Worm (Caenorhabditis elegans) whole organism, late embryonic: ENCODE results near the gene cdc-25.2.

Experiments
- C08G9.2 ChIP-seq: sonication (generic microtip); optimal IDR thresholded peaks from 2 replicates; lab custom pipeline; 2016; ENCODE audit warnings: mild to moderate bottlenecking, missing genetic modification characterization, moderate library complexity, missing compliant biosample characterization
- F13H6.1 ChIP-seq: sonication (generic microtip); optimal IDR thresholded peaks from 2 replicates; lab custom pipeline; 2016; ENCODE audit warnings: missing genetic modification characterization, missing compliant biosample characterization
- K09A11.1 ChIP-seq: sonication (generic microtip); optimal IDR thresholded peaks from 2 replicates; lab custom pipeline; 2017; ENCODE audit warnings: antibody characterized with exemption, mild to moderate bottlenecking, missing genetic modification characterization, missing compliant biosample characterization; ENCODE audit not compliant: insufficient read depth
- T23F11.4 ChIP-seq: fragments of 200-800 bp; sonication (Bioruptor generic); optimal IDR thresholded peaks from 2 replicates; lab custom pipeline; 2018; ENCODE audit warnings: mild to moderate bottlenecking, missing genetic modification characterization, missing compliant biosample characterization
- Y22D7AL.16 ChIP-seq: sonication (generic microtip); optimal IDR thresholded peaks from 2 replicates; lab custom pipeline; 2016; ENCODE audit warnings: missing genetic modification characterization, missing compliant biosample characterization
- ahr-1 ChIP-seq: sonication (generic microtip); optimal IDR thresholded peaks from 2 replicates; lab custom pipeline; 2016; ENCODE audit warnings: missing genetic modification characterization, missing compliant biosample characterization
- ama-1 ChIP-seq: fragments of 150-350 bp; optimal IDR thresholded peaks from 2 replicates; lab custom pipeline; 2014
- ceh-14 ChIP-seq: sonication (generic microtip); optimal IDR thresholded peaks from 2 replicates; lab custom pipeline; 2016; ENCODE audit warnings: missing genotype, missing genetic modification characterization, missing compliant biosample characterization
- ceh-18 ChIP-seq: sonication (generic microtip); optimal IDR thresholded peaks from 2 replicates; lab custom pipeline; 2016; ENCODE audit warnings: missing genetic modification characterization, missing compliant biosample characterization
- ceh-22 ChIP-seq: sonication (generic microtip); optimal IDR thresholded peaks from 2 replicates; lab custom pipeline; 2017; ENCODE audit warnings: missing biosample characterization, missing genetic modification characterization
- ceh-30 ChIP-seq: fragments of 150-350 bp; optimal IDR thresholded peaks from 2 replicates; lab custom pipeline; 2014; ENCODE audit warnings: missing biosample characterization, missing genetic modification characterization
- ceh-31 ChIP-seq: sonication (generic microtip); optimal IDR thresholded peaks from 2 replicates; lab custom pipeline; 2016; ENCODE audit warnings: missing genetic modification characterization, missing compliant biosample characterization
- ceh-34 ChIP-seq: sonication (generic microtip); optimal IDR thresholded peaks from 2 replicates; lab custom pipeline; 2016; ENCODE audit warnings: mild to moderate bottlenecking, missing genetic modification characterization, missing compliant biosample characterization
- ceh-45 ChIP-seq: fragments of 200-800 bp; sonication (Bioruptor generic); IDR thresholded peaks from 2 replicates; pipeline ENCODE4 v1.3.6; 2022; ENCODE audit warnings: missing genetic modification reagents, missing genetic modification characterization, missing compliant biosample characterization
- ceh-48 ChIP-seq: sonication (generic microtip); optimal IDR thresholded peaks from 2 replicates; lab custom pipeline; 2016; ENCODE audit warnings: missing genetic modification characterization, inconsistent platforms, missing compliant biosample characterization
- ceh-6 ChIP-seq: fragments of 200-800 bp; sonication (Bioruptor generic); optimal IDR thresholded peaks from 2 replicates; lab custom pipeline; 2018; ENCODE audit warnings: mild to moderate bottlenecking, missing genetic modification characterization, missing compliant biosample characterization
- ceh-9 ChIP-seq: sonication (generic microtip); optimal IDR thresholded peaks from 2 replicates; lab custom pipeline; 2016; ENCODE audit warnings: mild to moderate bottlenecking, missing genetic modification characterization, inconsistent platforms, missing compliant biosample characterization
- che-1 ChIP-seq: sonication (generic microtip); optimal IDR thresholded peaks from 2 replicates; lab custom pipeline; 2016; ENCODE audit warnings: mild to moderate bottlenecking, missing genetic modification characterization, missing compliant biosample characterization
- dve-1 ChIP-seq: sonication (generic microtip); optimal IDR thresholded peaks from 2 replicates; lab custom pipeline; 2017; ENCODE audit warnings: antibody characterized with exemption, mild to moderate bottlenecking, missing genetic modification characterization, missing compliant biosample characterization
- fax-1 ChIP-seq: sonication (generic microtip); optimal IDR thresholded peaks from 2 replicates; lab custom pipeline; 2016; ENCODE audit warnings: missing genotype, missing genetic modification characterization, missing compliant biosample characterization
- gmeb-2 ChIP-seq: sonication (generic microtip); optimal IDR thresholded peaks from 2 replicates; lab custom pipeline; 2016; ENCODE audit warnings: missing genetic modification characterization, inconsistent platforms, missing compliant biosample characterization
- hlh-13 ChIP-seq: fragments of 200-800 bp; sonication (Bioruptor generic); optimal IDR thresholded peaks from 2 replicates; lab custom pipeline; 2018; ENCODE audit warnings: mild to moderate bottlenecking, missing genetic modification characterization, missing compliant biosample characterization
- hlh-30 ChIP-seq: sonication (generic microtip); optimal IDR thresholded peaks from 2 replicates; lab custom pipeline; 2017; ENCODE audit warnings: antibody characterized with exemption, missing genetic modification characterization, missing compliant biosample characterization; ENCODE audit not compliant: insufficient read depth
- hlh-8 ChIP-seq: sonication (generic microtip); optimal IDR thresholded peaks from 2 replicates; lab custom pipeline; 2016; ENCODE audit warnings: missing genotype, missing genetic modification characterization, missing compliant biosample characterization
- nfya-1 ChIP-seq: sonication (generic microtip); optimal IDR thresholded peaks from 2 replicates; lab custom pipeline; 2017; ENCODE audit warnings: missing genetic modification characterization, mild to moderate bottlenecking, missing compliant biosample characterization, antibody characterized with exemption, moderate library complexity
- nhr-11 ChIP-seq: fragments of 150-350 bp; optimal IDR thresholded peaks from 2 replicates; lab custom pipeline; 2014; ENCODE audit warnings: missing biosample characterization, missing genetic modification characterization
- nhr-232 ChIP-seq: sonication (generic microtip); optimal IDR thresholded peaks from 2 replicates; lab custom pipeline; 2016; ENCODE audit warnings: missing genetic modification characterization, missing compliant biosample characterization
- odd-2 ChIP-seq: sonication (generic microtip); optimal IDR thresholded peaks from 2 replicates; lab custom pipeline; 2017; ENCODE audit warnings: antibody characterized with exemption, mild to moderate bottlenecking, missing genetic modification characterization, missing compliant biosample characterization
- pag-3 ChIP-seq: sonication (generic microtip); optimal IDR thresholded peaks from 2 replicates; lab custom pipeline; 2016; ENCODE audit warnings: missing compliant biosample characterization, missing genetic modification characterization, borderline replicate concordance
- pat-9 ChIP-seq: fragments of 200-800 bp; sonication (Bioruptor generic); optimal IDR thresholded peaks from 2 replicates; lab custom pipeline; 2018; ENCODE audit warnings: mild to moderate bottlenecking, missing genetic modification characterization, moderate library complexity, missing compliant biosample characterization
- pha-2 ChIP-seq: sonication (generic microtip); optimal IDR thresholded peaks from 2 replicates; lab custom pipeline; 2017; ENCODE audit warnings: mild to moderate bottlenecking, missing genetic modification characterization, missing compliant biosample characterization
- pha-4 ChIP-seq: fragments of 150-350 bp; optimal IDR thresholded peaks from 2 replicates; lab custom pipeline; 2018; ENCODE audit warnings: missing biosample characterization, missing genetic modification reagents, missing genetic modification characterization
- pqm-1 ChIP-seq: sonication (generic microtip); optimal IDR thresholded peaks from 2 replicates; lab custom pipeline; 2016; ENCODE audit warnings: missing genetic modification characterization, missing compliant biosample characterization
- ref-2 ChIP-seq: sonication (generic microtip); optimal IDR thresholded peaks from 2 replicates; lab custom pipeline; 2016; ENCODE audit warnings: missing genetic modification characterization, missing compliant biosample characterization
- sdc-2 ChIP-seq: sonication (generic microtip); optimal IDR thresholded peaks from 2 replicates; lab custom pipeline; 2016; ENCODE audit warnings: missing genotype, missing genetic modification characterization, missing compliant biosample characterization
- sox-4 ChIP-seq: sonication (generic microtip); optimal IDR thresholded peaks from 2 replicates; lab custom pipeline; 2017; ENCODE audit warnings: mild to moderate bottlenecking, missing genetic modification characterization, inconsistent platforms, missing compliant biosample characterization
- tbx-2 ChIP-seq: sonication (generic microtip); optimal IDR thresholded peaks from 2 replicates; lab custom pipeline; 2016; ENCODE audit warnings: missing genetic modification characterization, missing compliant biosample characterization
- unc-3 ChIP-seq, 2 experiments: fragments of 200-800 bp in 1 of 2; sonication (Bioruptor generic) in 1 of 2; sonication (generic microtip) in 1 of 2; conservative IDR thresholded peaks in 1 of 2; optimal IDR thresholded peaks in 1 of 2; 2 replicates each; pipeline versions ENCODE4 v1.3.6 to Lab custom; 2016 to 2022; ENCODE audit warnings: missing compliant biosample characterization in 2 of 2, missing genetic modification characterization in 2 of 2, missing genetic modification reagents in 1 of 2
- unc-42 ChIP-seq: sonication (generic microtip); optimal IDR thresholded peaks from 2 replicates; lab custom pipeline; 2016; ENCODE audit warnings: missing genotype, missing genetic modification characterization, missing compliant biosample characterization
- unc-55 ChIP-seq: sonication (generic microtip); optimal IDR thresholded peaks from 2 replicates; lab custom pipeline; 2017; ENCODE audit warnings: missing biosample characterization, missing genetic modification reagents, missing genetic modification characterization
- unc-86 ChIP-seq: sonication (generic microtip); optimal IDR thresholded peaks from 2 replicates; lab custom pipeline; 2016; ENCODE audit warnings: missing genetic modification characterization, missing compliant biosample characterization
- zip-5 ChIP-seq: sonication (generic microtip); optimal IDR thresholded peaks from 2 replicates; lab custom pipeline; 2016; ENCODE audit warnings: missing genetic modification characterization, missing compliant biosample characterization
- ztf-16 ChIP-seq: sonication (generic microtip); optimal IDR thresholded peaks from 2 replicates; lab custom pipeline; 2017; ENCODE audit warnings: missing genetic modification characterization, missing compliant biosample characterization

cdc-25.2 gene

ce11 chrV:1621494-1621893, 54.6 kb downstream of the cdc-25.2 start, which contains the start of gene nhr-117:
nhr-117 (minus strand) TSS chrV:1621520.
- TF ChIP-seq ceh-22 (tag; lab: Kevin White, UChicago): no peak
- no peak for TF ChIP-seq unc-42
- TF ChIP-seq ztf-16 (tag; lab: Kevin White, UChicago): no peak
- TF ChIP-seq ceh-34: no peak
- no peak for TF ChIP-seq ceh-45 (GFP tag; lab: Robert Waterston, UW)
- TF ChIP-seq hlh-8 (tag; lab: Kevin White, UChicago): no peak
- no peak for TF ChIP-seq nhr-11
- no peak for TF ChIP-seq ceh-31 (tag; lab: Kevin White, UChicago)
- no peak for TF ChIP-seq unc-3 (GFP tag; conservative IDR thresholded peaks at IDR 0.05; lab: Robert Waterston, UW)
- no peak for TF ChIP-seq unc-3 (tag; optimal IDR thresholded peaks at IDR 0.05; lab: Kevin White, UChicago)
- no peak for TF ChIP-seq sox-4 (tag; lab: Kevin White, UChicago)

DNA sequence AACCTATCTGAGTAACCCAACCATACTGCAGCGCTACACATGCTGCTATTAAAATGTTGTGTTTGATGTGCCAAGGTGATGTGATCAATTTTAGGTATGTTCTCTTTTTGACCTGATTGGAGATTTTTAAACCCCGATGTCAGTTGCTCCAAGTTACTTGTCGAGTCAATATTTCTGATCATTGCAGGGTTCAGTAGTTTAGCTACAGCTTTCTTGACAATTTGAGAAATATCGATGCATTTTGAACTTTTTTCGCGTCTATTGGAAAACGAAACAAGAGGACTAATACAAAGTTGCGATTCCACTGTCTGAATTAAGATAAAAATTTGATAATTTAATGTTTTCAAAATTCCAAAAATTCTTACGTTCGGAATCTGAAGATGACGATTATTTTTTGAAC, 56.6 kb downstream of the cdc-25.2 start:
- no peak for TF ChIP-seq ztf-16 (tag; lab: Kevin White, UChicago)
- TF ChIP-seq hlh-13 (GFP tag; lab: Kevin White, UChicago): no peak
- TF ChIP-seq che-1: no peak
- no peak for TF ChIP-seq hlh-30 (tag; lab: Kevin White, UChicago)
- TF ChIP-seq unc-55 (GFP tag; lab: Kevin White, UChicago): no peak
- TF ChIP-seq ama-1 (lab: Kevin White, UChicago): no peak
- TF ChIP-seq ceh-48 (tag; lab: Kevin White, UChicago): no peak
- no peak for TF ChIP-seq ceh-6 (GFP tag; lab: Kevin White, UChicago)
- no peak for TF ChIP-seq ceh-14 (tag; lab: Kevin White, UChicago)
- TF ChIP-seq sdc-2: no peak

DNA sequence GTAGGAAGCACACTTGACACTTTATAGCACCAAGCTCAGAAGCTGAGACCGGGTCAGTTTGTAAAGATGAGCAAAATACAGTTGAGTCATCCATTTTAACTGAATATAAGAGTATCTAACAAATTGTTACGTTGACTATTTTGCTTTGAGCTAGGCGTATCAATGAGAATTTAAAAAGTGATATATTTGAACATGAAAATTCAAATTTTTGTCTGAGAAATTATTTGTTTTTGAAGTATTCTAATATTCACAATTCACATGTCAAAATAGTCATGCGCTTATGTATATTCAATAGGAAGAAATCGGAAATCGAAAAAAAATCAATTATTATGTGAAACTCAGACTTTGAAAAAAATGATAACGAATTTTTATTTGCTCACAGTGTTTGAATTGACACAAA, 57.5 kb downstream of the cdc-25.2 start, which contains the start of gene nhr-110:
Gene nhr-110, minus strand, starts transcription at position 101 of the 400 bp plus-strand sequence.
- TF ChIP-seq odd-2 (tag; lab: Kevin White, UChicago): no peak
- no peak for TF ChIP-seq dve-1 (tag; lab: Kevin White, UChicago)
- TF ChIP-seq ceh-31 (tag; lab: Kevin White, UChicago): no peak
- no peak for TF ChIP-seq pqm-1
- no peak for TF ChIP-seq ref-2
- no peak for TF ChIP-seq pat-9 (tag; lab: Kevin White, UChicago)
- no peak for TF ChIP-seq pag-3 (tag; lab: Kevin White, UChicago)
- no peak for TF ChIP-seq ceh-45 (GFP tag; lab: Robert Waterston, UW)
- TF ChIP-seq hlh-30 (tag; lab: Kevin White, UChicago): no peak
- no peak for TF ChIP-seq gmeb-2 (tag; lab: Kevin White, UChicago)
- no peak for TF ChIP-seq tbx-2 (tag; lab: Kevin White, UChicago)
- no peak for TF ChIP-seq unc-86 (tag; lab: Kevin White, UChicago)
- TF ChIP-seq pha-2 (tag; lab: Kevin White, UChicago): no peak

- TF ChIP-seq Y22D7AL.16 (tag; lab: Kevin White, UChicago): no peak
- TF ChIP-seq K09A11.1 (tag; lab: Kevin White, UChicago): no peak
Measured at ce11 chrV:1626720-1627119, 59.8 kb downstream of the cdc-25.2 start, which contains the start of gene nhr-237. nhr-237 (minus strand) TSS chrV:1626820.

ce11 chrV:1627269-1627668, 60.4 kb downstream of the cdc-25.2 start:
- no peak for TF ChIP-seq zip-5
- TF ChIP-seq unc-55 (GFP tag; lab: Kevin White, UChicago): no peak
- peak; percentile 62 for TF ChIP-seq F13H6.1 (tag; lab: Kevin White, UChicago)
- TF ChIP-seq ceh-31 (tag; lab: Kevin White, UChicago): no peak
- no peak for TF ChIP-seq unc-42
- no peak for TF ChIP-seq hlh-30 (tag; lab: Kevin White, UChicago)
- no peak for TF ChIP-seq fax-1
- no peak for TF ChIP-seq nhr-11
- TF ChIP-seq unc-3 (GFP tag; conservative IDR thresholded peaks at IDR 0.05; lab: Robert Waterston, UW): no peak
- TF ChIP-seq unc-3 (tag; optimal IDR thresholded peaks at IDR 0.05; lab: Kevin White, UChicago): no peak
- no peak for TF ChIP-seq ceh-9 (tag; lab: Kevin White, UChicago)
- TF ChIP-seq nfya-1: peak; percentile 25
- TF ChIP-seq gmeb-2 (tag; lab: Kevin White, UChicago): no peak
- TF ChIP-seq ceh-18 (tag; lab: Kevin White, UChicago): peak; percentile 0
- TF ChIP-seq pha-4 (tag; lab: Kevin White, UChicago): no peak
- TF ChIP-seq nhr-232 (tag; lab: Kevin White, UChicago): no peak
- no peak for TF ChIP-seq ahr-1 (tag; lab: Kevin White, UChicago)
- TF ChIP-seq dve-1 (tag; lab: Kevin White, UChicago): peak; percentile 38
- TF ChIP-seq tbx-2 (tag; lab: Kevin White, UChicago): peak; percentile 10
- no peak for TF ChIP-seq T23F11.4
- no peak for TF ChIP-seq ceh-6 (GFP tag; lab: Kevin White, UChicago)
- TF ChIP-seq C08G9.2 (tag; lab: Kevin White, UChicago): no peak
- TF ChIP-seq ceh-30 (tag; lab: Kevin White, UChicago): no peak
